Worm (Caenorhabditis elegans) whole organism, late embryonic: Measurements from ENCODE around the gene twk-34.

Experiments used
- C08G9.2 ChIP-seq: sonication (generic microtip); optimal IDR thresholded peaks from 2 replicates; lab custom pipeline; 2016; ENCODE audit warnings: mild to moderate bottlenecking, missing genetic modification characterization, moderate library complexity, missing compliant biosample characterization
- K02D7.2 ChIP-seq: sonication (generic microtip); optimal IDR thresholded peaks from 2 replicates; lab custom pipeline; 2017; ENCODE audit warnings: mild to moderate bottlenecking, missing genetic modification characterization, missing compliant biosample characterization
- K09A11.1 ChIP-seq: sonication (generic microtip); optimal IDR thresholded peaks from 2 replicates; lab custom pipeline; 2017; ENCODE audit warnings: antibody characterized with exemption, mild to moderate bottlenecking, missing genetic modification characterization, missing compliant biosample characterization; ENCODE audit not compliant: insufficient read depth
- T23F11.4 ChIP-seq: fragments of 200-800 bp; sonication (Bioruptor generic); optimal IDR thresholded peaks from 2 replicates; lab custom pipeline; 2018; ENCODE audit warnings: mild to moderate bottlenecking, missing genetic modification characterization, missing compliant biosample characterization
- Y22D7AL.16 ChIP-seq: sonication (generic microtip); optimal IDR thresholded peaks from 2 replicates; lab custom pipeline; 2016; ENCODE audit warnings: missing genetic modification characterization, missing compliant biosample characterization
- ama-1 ChIP-seq: fragments of 150-350 bp; optimal IDR thresholded peaks from 2 replicates; lab custom pipeline; 2014
- ceh-18 ChIP-seq: sonication (generic microtip); optimal IDR thresholded peaks from 2 replicates; lab custom pipeline; 2016; ENCODE audit warnings: missing genetic modification characterization, missing compliant biosample characterization
- ceh-22 ChIP-seq: sonication (generic microtip); optimal IDR thresholded peaks from 2 replicates; lab custom pipeline; 2017; ENCODE audit warnings: missing biosample characterization, missing genetic modification characterization
- ceh-30 ChIP-seq: fragments of 150-350 bp; optimal IDR thresholded peaks from 2 replicates; lab custom pipeline; 2014; ENCODE audit warnings: missing biosample characterization, missing genetic modification characterization
- ceh-31 ChIP-seq: sonication (generic microtip); optimal IDR thresholded peaks from 2 replicates; lab custom pipeline; 2016; ENCODE audit warnings: missing genetic modification characterization, missing compliant biosample characterization
- ceh-9 ChIP-seq: sonication (generic microtip); optimal IDR thresholded peaks from 2 replicates; lab custom pipeline; 2016; ENCODE audit warnings: mild to moderate bottlenecking, missing genetic modification characterization, inconsistent platforms, missing compliant biosample characterization
- che-1 ChIP-seq: sonication (generic microtip); optimal IDR thresholded peaks from 2 replicates; lab custom pipeline; 2016; ENCODE audit warnings: mild to moderate bottlenecking, missing genetic modification characterization, missing compliant biosample characterization
- dve-1 ChIP-seq: sonication (generic microtip); optimal IDR thresholded peaks from 2 replicates; lab custom pipeline; 2017; ENCODE audit warnings: antibody characterized with exemption, mild to moderate bottlenecking, missing genetic modification characterization, missing compliant biosample characterization
- elt-2 ChIP-seq: sonication (generic microtip); optimal IDR thresholded peaks from 2 replicates; lab custom pipeline; 2016; ENCODE audit warnings: missing genetic modification reagents, missing genetic modification characterization, missing compliant biosample characterization
- eyg-1 ChIP-seq: sonication (generic microtip); optimal IDR thresholded peaks from 2 replicates; lab custom pipeline; 2016; ENCODE audit warnings: missing genotype, missing genetic modification characterization, missing compliant biosample characterization
- fkh-10 ChIP-seq: fragments of 150-350 bp; optimal IDR thresholded peaks from 2 replicates; lab custom pipeline; 2014; ENCODE audit warnings: missing biosample characterization, missing genetic modification reagents, missing genetic modification characterization
- hlh-30 ChIP-seq: sonication (generic microtip); optimal IDR thresholded peaks from 2 replicates; lab custom pipeline; 2017; ENCODE audit warnings: antibody characterized with exemption, missing genetic modification characterization, missing compliant biosample characterization; ENCODE audit not compliant: insufficient read depth
- hlh-6 ChIP-seq: sonication (generic microtip); optimal IDR thresholded peaks from 2 replicates; lab custom pipeline; 2016; ENCODE audit warnings: missing genotype, missing genetic modification characterization, missing compliant biosample characterization
- nhr-11 ChIP-seq: fragments of 150-350 bp; optimal IDR thresholded peaks from 2 replicates; lab custom pipeline; 2014; ENCODE audit warnings: missing biosample characterization, missing genetic modification characterization
- nhr-232 ChIP-seq: sonication (generic microtip); optimal IDR thresholded peaks from 2 replicates; lab custom pipeline; 2016; ENCODE audit warnings: missing genetic modification characterization, missing compliant biosample characterization
- pag-3 ChIP-seq: sonication (generic microtip); optimal IDR thresholded peaks from 2 replicates; lab custom pipeline; 2016; ENCODE audit warnings: missing compliant biosample characterization, missing genetic modification characterization, borderline replicate concordance
- pat-9 ChIP-seq: fragments of 200-800 bp; sonication (Bioruptor generic); optimal IDR thresholded peaks from 2 replicates; lab custom pipeline; 2018; ENCODE audit warnings: mild to moderate bottlenecking, missing genetic modification characterization, moderate library complexity, missing compliant biosample characterization
- pax-1 ChIP-seq: fragments of 150-350 bp; optimal IDR thresholded peaks from 2 replicates; lab custom pipeline; 2014; ENCODE audit warnings: missing biosample characterization, missing genetic modification characterization
- pha-2 ChIP-seq: sonication (generic microtip); optimal IDR thresholded peaks from 2 replicates; lab custom pipeline; 2017; ENCODE audit warnings: mild to moderate bottlenecking, missing genetic modification characterization, missing compliant biosample characterization
- pha-4 ChIP-seq: fragments of 150-350 bp; optimal IDR thresholded peaks from 2 replicates; lab custom pipeline; 2018; ENCODE audit warnings: missing biosample characterization, missing genetic modification reagents, missing genetic modification characterization
- pqm-1 ChIP-seq: sonication (generic microtip); optimal IDR thresholded peaks from 2 replicates; lab custom pipeline; 2016; ENCODE audit warnings: missing genetic modification characterization, missing compliant biosample characterization
- rnt-1 ChIP-seq: sonication (generic microtip); optimal IDR thresholded peaks from 2 replicates; lab custom pipeline; 2016; ENCODE audit warnings: missing genetic modification characterization, missing compliant biosample characterization
- sox-2 ChIP-seq: fragments of 200-800 bp; sonication (Bioruptor generic); IDR thresholded peaks from 2 replicates; pipeline ENCODE4 v1.3.6; 2022; ENCODE audit warnings: missing genetic modification reagents, missing genetic modification characterization, missing compliant biosample characterization
- sox-4 ChIP-seq: sonication (generic microtip); optimal IDR thresholded peaks from 2 replicates; lab custom pipeline; 2017; ENCODE audit warnings: mild to moderate bottlenecking, missing genetic modification characterization, inconsistent platforms, missing compliant biosample characterization
- tbx-7 ChIP-seq: sonication (generic microtip); optimal IDR thresholded peaks from 2 replicates; lab custom pipeline; 2016; ENCODE audit warnings: missing genotype, missing genetic modification characterization, missing compliant biosample characterization
- unc-42 ChIP-seq: sonication (generic microtip); optimal IDR thresholded peaks from 2 replicates; lab custom pipeline; 2016; ENCODE audit warnings: missing genotype, missing genetic modification characterization, missing compliant biosample characterization
- unc-55 ChIP-seq: sonication (generic microtip); optimal IDR thresholded peaks from 2 replicates; lab custom pipeline; 2017; ENCODE audit warnings: missing biosample characterization, missing genetic modification reagents, missing genetic modification characterization
- zip-5 ChIP-seq: sonication (generic microtip); optimal IDR thresholded peaks from 2 replicates; lab custom pipeline; 2016; ENCODE audit warnings: missing genetic modification characterization, missing compliant biosample characterization

The twk-34 gene

ce11 chrV:15704745-15705144 lies at the start of gene twk-34:
Gene twk-34, plus strand, starts transcription at chrV:15704960.
- no peak for TF ChIP-seq T23F11.4
- no peak for TF ChIP-seq pat-9
- no peak for TF ChIP-seq dve-1
- TF ChIP-seq zip-5, result no peak
- TF ChIP-seq unc-55, result no peak
- TF ChIP-seq tbx-7, result no peak

- TF ChIP-seq ceh-30 (no peak), K02D7.2 (no peak), pha-2 (no peak)
Observed at ce11 chrV:15658262-15659060, 46.3 kb upstream of the twk-34 start.

- TF ChIP-seq unc-42 (no peak), rnt-1 (tag; lab: Kevin White, UChicago) (peak; percentile 22)
Observed at ce11 chrV:15661003-15661402, 43.8 kb upstream of the twk-34 start.

- TF ChIP-seq ceh-22 (tag; lab: Kevin White, UChicago) (no peak), fkh-10 (no peak), nhr-232 (no peak), rnt-1 (tag; lab: Kevin White, UChicago) (no peak)
Observed at ce11 chrV:15661580-15661979, 43.2 kb upstream of the twk-34 start.

ce11 chrV:15664053-15664661 lies 40.6 kb upstream of the twk-34 start:
- TF ChIP-seq ama-1 (no peak), rnt-1 (tag; lab: Kevin White, UChicago) (peak; percentile 17), pax-1 (tag; lab: Kevin White, UChicago) (peak; percentile 62), dve-1 (peak; percentile 57), eyg-1 (no peak), ceh-9 (tag; lab: Kevin White, UChicago) (no peak), hlh-6 (tag; lab: Kevin White, UChicago) (no peak), ceh-31 (tag; lab: Kevin White, UChicago) (peak; percentile 22), ceh-18 (tag; lab: Kevin White, UChicago) (peak; percentile 20), K09A11.1 (tag; lab: Kevin White, UChicago) (no peak), unc-55 (peak; percentile 60), C08G9.2 (no peak)

ce11 chrV:15666718-15667117 lies 38.0 kb upstream of the twk-34 start:
- TF ChIP-seq pag-3 (no peak), Y22D7AL.16 (tag; lab: Kevin White, UChicago) (no peak), sox-2 (GFP tag; lab: Robert Waterston, UW) (no peak), nhr-11 (tag; lab: Kevin White, UChicago) (no peak), che-1 (tag; lab: Kevin White, UChicago) (no peak), sox-4 (no peak), tbx-7 (no peak), T23F11.4 (no peak), pha-4 (no peak), hlh-6 (tag; lab: Kevin White, UChicago) (no peak), pqm-1 (peak; percentile 5), K09A11.1 (tag; lab: Kevin White, UChicago) (no peak), unc-42 (no peak), elt-2 (tag; lab: Kevin White, UChicago) (peak; percentile 75), hlh-30 (tag; lab: Kevin White, UChicago) (no peak)
